Worm (Caenorhabditis elegans) whole organism, L1 larva: ENCODE measurements around the gene C09B8.8.

ENCODE experiments used
- fos-1 ChIP-seq: fragments of 150-350 bp; optimal IDR thresholded peaks from 2 replicates; lab custom pipeline; 2014; ENCODE audit warnings: missing biosample characterization, missing genetic modification characterization
- hpl-2 ChIP-seq: fragments of 150-350 bp; optimal IDR thresholded peaks from 2 replicates; lab custom pipeline; 2014; ENCODE audit warnings: missing biosample characterization, missing genetic modification reagents, missing genetic modification characterization
- mdl-1 ChIP-seq, 2 experiments: fragments of 150-350 bp; optimal IDR thresholded peaks; 2 replicates each; lab custom pipeline; 2014 to 2017; ENCODE audit warnings: missing biosample characterization in 2 of 2, missing genetic modification characterization in 2 of 2, inconsistent platforms in 1 of 2
- nhr-76 ChIP-seq: sonication (generic microtip); optimal IDR thresholded peaks from 2 replicates; lab custom pipeline; 2017; ENCODE audit warnings: missing biosample characterization, missing genetic modification characterization
- ztf-4 ChIP-seq: fragments of 150-350 bp; optimal IDR thresholded peaks from 2 replicates; lab custom pipeline; 2014; ENCODE audit warnings: missing biosample characterization, missing genetic modification characterization

- TF ChIP-seq fos-1 (tag; lab: Kevin White, UChicago) (no peak), mdl-1 (tag; optimal IDR thresholded peaks at IDR 0.05; lab: Kevin White, UChicago) (no peak), nhr-76 (tag; lab: Kevin White, UChicago) (no peak), hpl-2 (no peak), ztf-4 (tag; lab: Kevin White, UChicago) (no peak)
Observed at ce11 chrX:5983267-5983666, 32.0 kb upstream of the C09B8.8 start.
